Worm (Caenorhabditis elegans): ENCODE results near the gene C18B12.4.

DNA sequence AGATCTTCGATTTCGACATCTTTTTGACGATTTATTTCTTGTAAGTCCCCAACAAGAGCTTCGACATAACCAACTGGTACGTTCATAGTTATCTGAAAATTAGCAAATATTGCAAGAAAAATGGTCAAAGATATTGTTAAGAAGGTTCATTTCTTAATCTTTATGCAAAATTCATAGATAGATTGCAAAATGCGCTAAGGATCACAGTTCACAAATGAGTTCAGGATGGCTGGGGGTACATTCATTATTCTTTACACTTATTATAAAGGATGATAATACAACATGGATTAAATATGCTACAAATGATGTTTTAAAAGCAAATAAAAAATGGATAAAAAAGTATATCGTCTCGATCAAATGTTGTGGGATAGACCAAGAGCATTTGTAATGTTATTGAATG, 16.3 kb upstream of the C18B12.4 start, which contains the start of gene H03G16.5:
- TF ChIP-seq snpc-4 (tag; optimal IDR thresholded peaks at IDR 0.05) (no peak), nhr-129 (tag; optimal IDR thresholded peaks at IDR 0.05) (no peak), lin-11 (tag; optimal IDR thresholded peaks at IDR 0.05) (no peak), R02D3.7 (tag; optimal IDR thresholded peaks at IDR 0.05) (no peak), nhr-77 (tag; optimal IDR thresholded peaks at IDR 0.05) (no peak)

Data from whole organism, L2 larva.